Worm (Caenorhabditis elegans) whole organism, L4 larva: ENCODE measurements around the gene ZK1098.3.

Experiments
- D1046.2 ChIP-seq: fragments of 200-800 bp; sonication (Bioruptor generic); IDR thresholded peaks from 2 replicates; pipeline ENCODE4 v1.3.6; 2022; ENCODE audit warnings: missing genetic modification characterization, missing compliant biosample characterization
- F10B5.3 ChIP-seq: sonication (generic microtip); optimal IDR thresholded peaks from 2 replicates; lab custom pipeline; 2016; ENCODE audit warnings: mild to moderate bottlenecking, missing genetic modification characterization, missing compliant biosample characterization
- F26F4.8 ChIP-seq: fragments of 200-800 bp; sonication (Bioruptor generic); conservative IDR thresholded peaks from 2 replicates; pipeline ENCODE4 v1.3.6; 2022; ENCODE audit warnings: missing genetic modification characterization, missing compliant biosample characterization
- R02D3.7 ChIP-seq: fragments of 150-350 bp; sonication (generic microtip); optimal IDR thresholded peaks from 3 replicates; lab custom pipeline; 2014; ENCODE audit warnings: missing biosample characterization, missing genetic modification characterization
- Y48G9A.11 ChIP-seq: fragments of 200-800 bp; sonication (Bioruptor generic); IDR thresholded peaks from 2 replicates; pipeline ENCODE4 v1.3.6; 2022; ENCODE audit warnings: missing genetic modification reagents, missing genetic modification characterization, missing compliant biosample characterization
- ZK337.2 ChIP-seq: fragments of 200-800 bp; sonication (Bioruptor generic); IDR thresholded peaks from 2 replicates; pipeline ENCODE4 v1.3.6; 2022; ENCODE audit warnings: missing genetic modification reagents, missing genetic modification characterization, missing compliant biosample characterization
- arid-1 ChIP-seq: fragments of 200-800 bp; sonication (Bioruptor generic); conservative IDR thresholded peaks from 2 replicates; pipeline ENCODE4 v1.3.6; 2022; ENCODE audit warnings: missing genetic modification reagents, missing genetic modification characterization, missing compliant biosample characterization
- ceh-28 ChIP-seq: fragments of 150-350 bp; optimal IDR thresholded peaks from 2 replicates; lab custom pipeline; 2014; ENCODE audit warnings: missing biosample characterization, missing genetic modification reagents, missing genetic modification characterization
- ceh-44 ChIP-seq: fragments of 200-800 bp; sonication (Bioruptor generic); IDR thresholded peaks from 2 replicates; pipeline ENCODE4 v1.3.6; 2022; ENCODE audit warnings: missing genetic modification reagents, missing genetic modification characterization, missing compliant biosample characterization
- ces-1 ChIP-seq: fragments of 150-350 bp; sonication (generic microtip); optimal IDR thresholded peaks from 4 replicates; lab custom pipeline; 2014; ENCODE audit warnings: missing biosample characterization, missing genetic modification reagents, missing genetic modification characterization
- ctbp-1 ChIP-seq: fragments of 200-800 bp; sonication (Bioruptor generic); IDR thresholded peaks from 2 replicates; pipeline ENCODE4 v1.3.6; 2022; ENCODE audit warnings: missing genetic modification reagents, missing genetic modification characterization, missing compliant biosample characterization
- daf-8 ChIP-seq: fragments of 200-800 bp; sonication (Bioruptor generic); IDR thresholded peaks from 2 replicates; pipeline ENCODE4 v1.3.6; 2022; ENCODE audit warnings: missing genetic modification characterization, missing compliant biosample characterization
- dmd-6 ChIP-seq: fragments of 200-800 bp; sonication (Bioruptor generic); IDR thresholded peaks from 2 replicates; pipeline ENCODE4 v1.3.6; 2022; ENCODE audit warnings: missing genetic modification reagents, missing genetic modification characterization, missing compliant biosample characterization
- dmd-8 ChIP-seq: fragments of 200-800 bp; sonication (Bioruptor generic); IDR thresholded peaks from 2 replicates; pipeline ENCODE4 v1.3.6; 2022; ENCODE audit warnings: missing genetic modification characterization, missing compliant biosample characterization
- dpl-1 ChIP-seq: fragments of 150-350 bp; optimal IDR thresholded peaks from 2 replicates; lab custom pipeline; 2014; ENCODE audit warnings: missing biosample characterization, missing genetic modification reagents, missing genetic modification characterization
- duxl-1 ChIP-seq: sonication (generic microtip); optimal IDR thresholded peaks from 2 replicates; lab custom pipeline; 2016; ENCODE audit warnings: mild to moderate bottlenecking, missing genetic modification characterization, moderate library complexity, missing compliant biosample characterization; ENCODE audit not compliant: poor library complexity
- hlh-30 ChIP-seq: sonication (generic microtip); optimal IDR thresholded peaks from 2 replicates; lab custom pipeline; 2017; ENCODE audit warnings: antibody characterized with exemption, mild to moderate bottlenecking, missing genetic modification characterization, missing compliant biosample characterization; ENCODE audit not compliant: insufficient read depth
- lim-7 ChIP-seq: fragments of 200-800 bp; sonication (Bioruptor generic); IDR thresholded peaks from 2 replicates; pipeline ENCODE4 v1.3.6; 2022; ENCODE audit warnings: missing genetic modification characterization, missing compliant biosample characterization
- lin-13 ChIP-seq: fragments of 150-350 bp; optimal IDR thresholded peaks from 2 replicates; lab custom pipeline; 2014; ENCODE audit warnings: missing biosample characterization, missing genetic modification reagents, missing genetic modification characterization
- lin-38 ChIP-seq: fragments of 200-800 bp; sonication (Bioruptor generic); IDR thresholded peaks from 2 replicates; pipeline ENCODE4 v1.3.6; 2022; ENCODE audit warnings: missing genetic modification reagents, missing genetic modification characterization, missing compliant biosample characterization
- lin-39 ChIP-seq: fragments of 150-350 bp; optimal IDR thresholded peaks from 2 replicates; lab custom pipeline; 2014; ENCODE audit warnings: missing biosample characterization, missing genetic modification reagents, missing genetic modification characterization
- lir-3 ChIP-seq: sonication (generic microtip); optimal IDR thresholded peaks from 2 replicates; lab custom pipeline; 2016; ENCODE audit warnings: mild to moderate bottlenecking, missing genetic modification characterization, missing compliant biosample characterization
- lsy-2 ChIP-seq, 2 experiments: fragments of 150-350 bp in 1 of 2; sonication (generic microtip) in 1 of 2; optimal IDR thresholded peaks; 2 replicates each; lab custom pipeline; 2014 to 2017; ENCODE audit warnings: missing biosample characterization in 2 of 2, missing genetic modification characterization in 2 of 2
- mdl-1 ChIP-seq, 2 experiments: fragments of 150-350 bp in 1 of 2; sonication (generic microtip) in 1 of 2; optimal IDR thresholded peaks; 2 replicates each; lab custom pipeline; 2014 to 2017; ENCODE audit warnings: missing biosample characterization in 2 of 2, missing genetic modification characterization in 2 of 2
- mdt-29 ChIP-seq: fragments of 200-800 bp; sonication (Bioruptor generic); IDR thresholded peaks from 2 replicates; pipeline ENCODE4 v1.3.6; 2022; ENCODE audit warnings: missing genetic modification reagents, missing genetic modification characterization, missing compliant biosample characterization
- mep-1 ChIP-seq: fragments of 150-350 bp; sonication (generic microtip); optimal IDR thresholded peaks from 3 replicates; lab custom pipeline; 2014; ENCODE audit warnings: missing biosample characterization, missing genetic modification characterization
- mes-2 ChIP-seq: sonication (generic microtip); optimal IDR thresholded peaks from 2 replicates; lab custom pipeline; 2016; ENCODE audit warnings: missing genotype, mild to moderate bottlenecking, missing genetic modification characterization, missing compliant biosample characterization; ENCODE audit not compliant: poor library complexity, severe bottlenecking
- mxl-2 ChIP-seq: fragments of 200-800 bp; sonication (Bioruptor generic); conservative IDR thresholded peaks from 2 replicates; pipeline ENCODE4 v1.3.6; 2022; ENCODE audit warnings: missing genetic modification reagents, missing genetic modification characterization, missing compliant biosample characterization
- mxl-3 ChIP-seq: fragments of 200-800 bp; sonication (Bioruptor generic); optimal IDR thresholded peaks from 2 replicates; lab custom pipeline; 2018; ENCODE audit warnings: mild to moderate bottlenecking, missing genetic modification characterization, missing compliant biosample characterization
- nhr-10 ChIP-seq: fragments of 150-350 bp; optimal IDR thresholded peaks from 2 replicates; lab custom pipeline; 2014; ENCODE audit warnings: missing biosample characterization, missing genetic modification characterization
- nhr-102 ChIP-seq: sonication (generic microtip); optimal IDR thresholded peaks from 2 replicates; lab custom pipeline; 2016; ENCODE audit warnings: mild to moderate bottlenecking, missing genetic modification characterization, moderate library complexity, missing compliant biosample characterization
- nhr-237 ChIP-seq: sonication (generic microtip); optimal IDR thresholded peaks from 2 replicates; lab custom pipeline; 2017; ENCODE audit warnings: missing biosample characterization, missing genetic modification characterization
- nhr-28 ChIP-seq: fragments of 150-350 bp; optimal IDR thresholded peaks from 2 replicates; lab custom pipeline; 2014; ENCODE audit warnings: missing biosample characterization, missing genetic modification characterization
- nhr-41 ChIP-seq: fragments of 200-800 bp; sonication (Bioruptor generic); IDR thresholded peaks from 2 replicates; pipeline ENCODE4 v1.3.6; 2022; ENCODE audit warnings: missing genetic modification reagents, missing genetic modification characterization, missing compliant biosample characterization
- nhr-48 ChIP-seq: sonication (generic microtip); optimal IDR thresholded peaks from 2 replicates; lab custom pipeline; 2016; ENCODE audit warnings: mild to moderate bottlenecking, missing genetic modification characterization, missing compliant biosample characterization
- nhr-6 ChIP-seq: fragments of 150-350 bp; optimal IDR thresholded peaks from 2 replicates; lab custom pipeline; 2014; ENCODE audit warnings: missing biosample characterization, missing genetic modification characterization
- nhr-76 ChIP-seq: fragments of 150-350 bp; optimal IDR thresholded peaks from 2 replicates; lab custom pipeline; 2014; ENCODE audit warnings: missing biosample characterization, missing genetic modification characterization
- pha-4 ChIP-seq, 2 experiments: fragments of 150-350 bp in 1 of 2; fragments of 200-800 bp in 1 of 2; sonication (Bioruptor generic) in 1 of 2; IDR thresholded peaks in 1 of 2; optimal IDR thresholded peaks in 1 of 2; 2 replicates each; pipeline versions ENCODE4 v1.3.6 to Lab custom; 2014 to 2022; ENCODE audit warnings: missing genetic modification characterization in 2 of 2, missing genetic modification reagents in 2 of 2, missing biosample characterization in 1 of 2, missing compliant biosample characterization in 1 of 2
- pqm-1 ChIP-seq: sonication (generic microtip); optimal IDR thresholded peaks from 2 replicates; lab custom pipeline; 2017; ENCODE audit warnings: missing biosample characterization, missing genetic modification characterization
- saeg-2 ChIP-seq: fragments of 200-800 bp; sonication (Bioruptor generic); IDR thresholded peaks from 2 replicates; pipeline ENCODE4 v1.3.6; 2022; ENCODE audit warnings: missing genetic modification reagents, missing genetic modification characterization, missing compliant biosample characterization
- set-16 ChIP-seq: fragments of 200-800 bp; sonication (Bioruptor generic); IDR thresholded peaks from 2 replicates; pipeline ENCODE4 v1.3.6; 2022; ENCODE audit warnings: missing genetic modification reagents, missing genetic modification characterization, missing compliant biosample characterization
- snpc-1.2 ChIP-seq: fragments of 200-800 bp; sonication (Bioruptor generic); IDR thresholded peaks from 2 replicates; pipeline ENCODE4 v1.3.6; 2022; ENCODE audit warnings: missing genetic modification reagents, missing genetic modification characterization, missing compliant biosample characterization
- spr-1 ChIP-seq: sonication (generic microtip); optimal IDR thresholded peaks from 2 replicates; lab custom pipeline; 2016; ENCODE audit warnings: mild to moderate bottlenecking, missing genetic modification characterization, missing compliant biosample characterization
- spr-3 ChIP-seq: fragments of 200-800 bp; sonication (Bioruptor generic); optimal IDR thresholded peaks from 2 replicates; lab custom pipeline; 2018; ENCODE audit warnings: mild to moderate bottlenecking, missing genetic modification characterization, missing compliant biosample characterization
- unc-39 ChIP-seq: sonication (generic microtip); optimal IDR thresholded peaks from 2 replicates; lab custom pipeline; 2017; ENCODE audit warnings: missing biosample characterization, missing genetic modification characterization
- vab-7 ChIP-seq: fragments of 200-800 bp; sonication (Bioruptor generic); IDR thresholded peaks from 2 replicates; pipeline ENCODE4 v1.3.6; 2022; ENCODE audit warnings: missing genetic modification reagents, missing genetic modification characterization, missing compliant biosample characterization
- zfp-3 ChIP-seq: fragments of 200-800 bp; sonication (Bioruptor generic); conservative IDR thresholded peaks from 2 replicates; pipeline ENCODE4 v1.3.6; 2022; ENCODE audit warnings: missing genetic modification reagents, missing genetic modification characterization, missing compliant biosample characterization
- zip-11 ChIP-seq: fragments of 200-800 bp; sonication (Bioruptor generic); IDR thresholded peaks from 2 replicates; pipeline ENCODE4 v1.3.6; 2022; ENCODE audit warnings: missing genetic modification characterization, missing compliant biosample characterization
- ztf-7 ChIP-seq: fragments of 150-350 bp; optimal IDR thresholded peaks from 2 replicates; lab custom pipeline; 2014; ENCODE audit warnings: missing biosample characterization, missing genetic modification characterization

Gene ZK1098.3

DNA sequence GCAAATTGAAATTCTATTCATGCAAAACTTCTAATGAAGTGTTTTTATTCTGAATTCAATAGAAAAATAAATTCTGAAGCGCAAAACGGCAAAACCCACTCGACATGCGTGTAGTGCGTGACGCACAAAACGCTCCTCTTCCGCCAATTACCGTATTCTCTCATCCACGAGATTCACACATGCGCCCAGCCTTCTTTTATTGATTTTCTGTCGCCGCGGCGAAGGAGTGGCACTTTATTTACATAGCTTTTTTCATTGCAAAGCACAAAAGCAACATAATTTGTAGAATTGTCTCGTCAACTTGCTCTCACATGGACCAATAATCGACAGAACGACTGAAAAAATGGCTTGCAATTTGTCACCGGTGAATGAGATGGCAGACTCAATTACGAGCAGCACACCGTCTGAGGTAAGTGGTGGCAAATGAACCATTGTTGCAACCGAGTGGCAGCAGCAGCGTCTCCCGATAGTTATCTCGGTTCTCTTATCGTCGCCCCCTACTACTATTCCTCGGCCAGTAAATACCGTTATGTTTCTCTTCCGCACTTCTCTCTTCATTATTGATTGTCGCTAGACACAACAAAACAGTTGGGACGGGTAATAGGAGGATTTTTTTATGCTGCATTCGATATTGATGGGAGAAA is 7.6 kb upstream of the ZK1098.3 start, which contains the start of gene unc-16 (continued):
- TF ChIP-seq pqm-1 (tag; lab: Kevin White, UChicago) (peak; percentile 30), daf-8 (GFP tag; lab: Robert Waterston, UW) (no peak), ZK337.2 (0 out of 2 replicates have a peak, but pooled peaks have one; percentile 8), saeg-2 (GFP tag; lab: Robert Waterston, UW) (no peak), hlh-30 (peak; percentile 98), F10B5.3 (tag; lab: Kevin White, UChicago) (peak; percentile 20), spr-3 (no peak), lin-39 (no peak), nhr-76 (tag; lab: Kevin White, UChicago) (no peak), lim-7 (GFP tag; lab: Robert Waterston, UW) (no peak), mxl-3 (GFP tag; lab: Kevin White, UChicago) (peak; percentile 89), F26F4.8 (GFP tag; lab: Robert Waterston, UW) (no peak), set-16 (GFP tag; lab: Robert Waterston, UW) (0 out of 2 replicates have a peak, but pooled peaks have one; percentile 16), dmd-6 (GFP tag; lab: Robert Waterston, UW) (peak; percentile 71), nhr-28 (tag; lab: Kevin White, UChicago) (peak; percentile 26), mep-1 (tag; lab: Kevin White, UChicago) (peak; percentile 94), duxl-1 (tag; lab: Kevin White, UChicago) (peak; percentile 67), lin-13 (GFP tag; lab: Kevin White, UChicago) (peak; percentile 59), nhr-41 (GFP tag; lab: Robert Waterston, UW) (no peak), zip-11 (GFP tag; lab: Robert Waterston, UW) (no peak), lsy-2 (tag; optimal IDR thresholded peaks at IDR 0.05; lab: Kevin White, UChicago) (peak; percentile 98 to 99), mxl-2 (GFP tag; lab: Robert Waterston, UW) (peak; percentile 77), R02D3.7 (no peak), snpc-1.2 (GFP tag; lab: Robert Waterston, UW) (no peak), mes-2 (tag; lab: Kevin White, UChicago) (peak; percentile 81), dmd-8 (GFP tag; lab: Robert Waterston, UW) (no peak), nhr-237 (tag; lab: Kevin White, UChicago) (no peak), D1046.2 (no peak), mdt-29 (GFP tag; lab: Robert Waterston, UW) (0 out of 2 replicates have a peak, but pooled peaks have one; percentile 54), Y48G9A.11 (GFP tag; lab: Robert Waterston, UW) (no peak), nhr-48 (tag; lab: Kevin White, UChicago) (peak; percentile 45), lin-38 (GFP tag; lab: Robert Waterston, UW) (peak; percentile 90), dpl-1 (peak; percentile 76), ctbp-1 (peak; percentile 68; the same call in 1 of the 2 replicates), nhr-10 (tag; lab: Kevin White, UChicago) (no peak), pha-4 (GFP tag; IDR thresholded peaks at IDR 0.05; lab: Robert Waterston, UW) (peak; percentile 59; the same call in 1 of the 2 replicates), pha-4 (tag; optimal IDR thresholded peaks at IDR 0.05; lab: Kevin White, UChicago) (peak; percentile 82), unc-39 (no peak), vab-7 (peak; percentile 56), lir-3 (tag; lab: Kevin White, UChicago) (no peak), arid-1 (GFP tag; lab: Robert Waterston, UW) (peak; percentile 50; the same call in 1 of the 2 replicates), ztf-7 (tag; lab: Kevin White, UChicago) (peak; percentile 38), ceh-44 (GFP tag; lab: Robert Waterston, UW) (peak; percentile 36; the same call in 1 of the 2 replicates), zfp-3 (GFP tag; lab: Robert Waterston, UW) (no peak), mdl-1 (tag; optimal IDR thresholded peaks at IDR 0.05; lab: Kevin White, UChicago) (peak; percentile 83 to 97), ceh-28 (tag; lab: Kevin White, UChicago) (peak; percentile 61), nhr-6 (tag; lab: Kevin White, UChicago) (peak; percentile 70), spr-1 (tag; lab: Kevin White, UChicago) (peak; percentile 87), ces-1 (no peak), nhr-102 (tag; lab: Kevin White, UChicago) (peak; percentile 51)
